Worm (Caenorhabditis elegans) whole organism, young adult: Measurements from ENCODE around the gene chca-1.
A peak's percentile ranks its signal among the peaks of the same experiment; 100 is the strongest.

Source experiments
- B0019.2 ChIP-seq: fragments of 200-800 bp; sonication (Bioruptor generic); conservative IDR thresholded peaks from 2 replicates; pipeline ENCODE4 v1.3.6; 2022; ENCODE audit warnings: missing genetic modification reagents, missing genetic modification characterization, missing compliant biosample characterization
- B0261.1 ChIP-seq: sonication (generic microtip); optimal IDR thresholded peaks from 2 replicates; lab custom pipeline; 2016; ENCODE audit warnings: mild to moderate bottlenecking, missing genetic modification characterization, moderate library complexity, missing compliant biosample characterization
- C17E4.6 ChIP-seq: fragments of 200-800 bp; sonication (Bioruptor generic); IDR thresholded peaks from 2 replicates; pipeline ENCODE4 v1.3.6; 2022; ENCODE audit warnings: missing genetic modification reagents, missing genetic modification characterization, missing compliant biosample characterization
- K11D2.4 ChIP-seq: fragments of 200-800 bp; sonication (Bioruptor generic); IDR thresholded peaks from 2 replicates; pipeline ENCODE4 v1.3.6; 2022; ENCODE audit warnings: missing genetic modification reagents, missing genetic modification characterization, missing compliant biosample characterization
- Y53G8AR.9 ChIP-seq: fragments of 200-800 bp; sonication (Bioruptor generic); conservative IDR thresholded peaks from 2 replicates; pipeline ENCODE4 v1.3.6; 2022; ENCODE audit warnings: missing genetic modification reagents, missing genetic modification characterization, missing compliant biosample characterization
- Y79H2A.3 ChIP-seq: fragments of 200-800 bp; sonication (Bioruptor generic); conservative IDR thresholded peaks from 2 replicates; pipeline ENCODE4 v1.3.6; 2022; ENCODE audit warnings: missing genetic modification reagents, missing genetic modification characterization, missing compliant biosample characterization
- ama-1 ChIP-seq, 3 experiments: fragments of 150-350 bp in 1 of 3; sonication (generic microtip) in 2 of 3; optimal IDR thresholded peaks; 2 replicates each; lab custom pipeline; 2014 to 2018; ENCODE audit warnings: missing biosample characterization in 2 of 3, missing genetic modification characterization in 2 of 3, missing genetic modification reagents in 2 of 3
- aptf-3 ChIP-seq: fragments of 200-800 bp; sonication (Bioruptor generic); IDR thresholded peaks from 2 replicates; pipeline ENCODE4 v1.3.6; 2022; ENCODE audit warnings: missing genetic modification characterization, missing compliant biosample characterization
- bed-2 ChIP-seq: fragments of 200-800 bp; sonication (Bioruptor generic); IDR thresholded peaks from 2 replicates; pipeline ENCODE4 v1.3.6; 2022; ENCODE audit warnings: missing genetic modification reagents, missing genetic modification characterization, missing compliant biosample characterization
- cebp-2 ChIP-seq: fragments of 200-800 bp; sonication (Bioruptor generic); IDR thresholded peaks from 2 replicates; pipeline ENCODE4 v1.3.6; 2022; ENCODE audit warnings: missing genetic modification characterization, missing compliant biosample characterization
- ceh-91 ChIP-seq: fragments of 200-800 bp; sonication (Bioruptor generic); IDR thresholded peaks from 2 replicates; pipeline ENCODE4 v1.3.6; 2022; ENCODE audit warnings: missing genetic modification reagents, missing genetic modification characterization, missing compliant biosample characterization
- chd-7 ChIP-seq: sonication (generic microtip); optimal IDR thresholded peaks from 2 replicates; lab custom pipeline; 2016; ENCODE audit warnings: mild to moderate bottlenecking, missing genetic modification characterization, moderate library complexity, missing compliant biosample characterization
- die-1 ChIP-seq: sonication (generic microtip); optimal IDR thresholded peaks from 2 replicates; lab custom pipeline; 2016; ENCODE audit warnings: missing genotype, mild to moderate bottlenecking, missing genetic modification characterization, missing compliant biosample characterization
- efl-1 ChIP-seq: fragments of 150-350 bp; optimal IDR thresholded peaks from 2 replicates; lab custom pipeline; 2014; ENCODE audit warnings: missing biosample characterization, missing genetic modification reagents, missing genetic modification characterization
- egrh-3 ChIP-seq: fragments of 200-800 bp; sonication (Bioruptor generic); IDR thresholded peaks from 2 replicates; pipeline ENCODE4 v1.3.6; 2022; ENCODE audit warnings: missing genetic modification reagents, missing genetic modification characterization, missing compliant biosample characterization
- ekl-4 ChIP-seq: fragments of 200-800 bp; sonication (Bioruptor generic); IDR thresholded peaks from 2 replicates; pipeline ENCODE4 v1.3.6; 2022; ENCODE audit warnings: missing genetic modification reagents, missing genetic modification characterization, missing compliant biosample characterization
- him-1 ChIP-seq: sonication (generic microtip); optimal IDR thresholded peaks from 2 replicates; lab custom pipeline; 2016; ENCODE audit warnings: missing genotype, missing genetic modification reagents, missing genetic modification characterization, missing compliant biosample characterization
- hlh-26 ChIP-seq: fragments of 200-800 bp; sonication (Bioruptor generic); conservative IDR thresholded peaks from 2 replicates; pipeline ENCODE4 v1.3.6; 2022; ENCODE audit warnings: missing genetic modification reagents, missing genetic modification characterization, missing compliant biosample characterization
- hmg-20 ChIP-seq: fragments of 200-800 bp; sonication (Bioruptor generic); IDR thresholded peaks from 2 replicates; pipeline ENCODE4 v1.3.6; 2022; ENCODE audit warnings: missing genetic modification reagents, missing genetic modification characterization, missing compliant biosample characterization
- hsf-1 ChIP-seq: fragments of 200-800 bp; sonication (Bioruptor generic); IDR thresholded peaks from 2 replicates; pipeline ENCODE4 v1.3.6; 2022; ENCODE audit warnings: missing genetic modification reagents, missing genetic modification characterization, missing compliant biosample characterization
- let-526 ChIP-seq: fragments of 200-800 bp; sonication (Bioruptor generic); IDR thresholded peaks from 2 replicates; pipeline ENCODE4 v1.3.6; 2022; ENCODE audit warnings: missing genetic modification reagents, missing genetic modification characterization, missing compliant biosample characterization
- lsy-27 ChIP-seq: sonication (generic microtip); optimal IDR thresholded peaks from 2 replicates; lab custom pipeline; 2017; ENCODE audit warnings: missing genetic modification characterization, mild to moderate bottlenecking, missing compliant biosample characterization, antibody characterized with exemption, missing genotype, borderline replicate concordance; ENCODE audit not compliant: insufficient read depth
- madf-10 ChIP-seq: sonication (generic microtip); optimal IDR thresholded peaks from 2 replicates; lab custom pipeline; 2016; ENCODE audit warnings: mild to moderate bottlenecking, missing genetic modification characterization, missing compliant biosample characterization
- madf-3 ChIP-seq: fragments of 200-800 bp; sonication (Bioruptor generic); IDR thresholded peaks from 2 replicates; pipeline ENCODE4 v1.3.6; 2022; ENCODE audit warnings: missing genetic modification reagents, missing genetic modification characterization, missing compliant biosample characterization
- nfya-2 ChIP-seq: fragments of 200-800 bp; sonication (Bioruptor generic); IDR thresholded peaks from 2 replicates; pipeline ENCODE4 v1.3.6; 2022; ENCODE audit warnings: missing genetic modification reagents, missing genetic modification characterization, missing compliant biosample characterization
- nhr-80 ChIP-seq: sonication (generic microtip); optimal IDR thresholded peaks from 2 replicates; lab custom pipeline; 2016; ENCODE audit warnings: missing genetic modification characterization, missing compliant biosample characterization
- pbrm-1 ChIP-seq: fragments of 200-800 bp; sonication (Bioruptor generic); IDR thresholded peaks from 2 replicates; pipeline ENCODE4 v1.3.6; 2022; ENCODE audit warnings: missing genetic modification reagents, missing genetic modification characterization, missing compliant biosample characterization
- repo-1 ChIP-seq: sonication (generic microtip); optimal IDR thresholded peaks from 2 replicates; lab custom pipeline; 2017; ENCODE audit warnings: mild to moderate bottlenecking, missing genetic modification characterization, missing compliant biosample characterization
- sdz-38 ChIP-seq: sonication (generic microtip); optimal IDR thresholded peaks from 2 replicates; lab custom pipeline; 2016; ENCODE audit warnings: missing genotype, missing genetic modification characterization, missing compliant biosample characterization
- sptf-2 ChIP-seq: fragments of 200-800 bp; sonication (Bioruptor generic); optimal IDR thresholded peaks from 2 replicates; lab custom pipeline; 2018; ENCODE audit warnings: mild to moderate bottlenecking, missing genetic modification characterization, missing compliant biosample characterization
- tbp1 ChIP-seq: fragments of 200-800 bp; sonication (Bioruptor generic); optimal IDR thresholded peaks from 2 replicates; lab custom pipeline; 2018; ENCODE audit warnings: mild to moderate bottlenecking, missing genetic modification characterization, missing compliant biosample characterization
- unc-62 ChIP-seq: fragments of 150-350 bp; optimal IDR thresholded peaks from 2 replicates; lab custom pipeline; 2014; ENCODE audit warnings: missing biosample characterization, missing genetic modification reagents, missing genetic modification characterization
- xnd-1 ChIP-seq: sonication (generic microtip); optimal IDR thresholded peaks from 2 replicates; lab custom pipeline; 2016; ENCODE audit warnings: missing genotype, missing genetic modification reagents, missing genetic modification characterization, missing compliant biosample characterization
- ztf-25 ChIP-seq: fragments of 200-800 bp; sonication (Bioruptor generic); IDR thresholded peaks from 2 replicates; pipeline ENCODE4 v1.3.6; 2022; ENCODE audit warnings: missing genetic modification reagents, missing genetic modification characterization, missing compliant biosample characterization

The chca-1 gene

ce11 chrIV:9648682-9649081, 2.5 kb upstream of the chca-1 start, which contains the start of gene srm-3:
Gene srm-3, plus strand, starts transcription at chrIV:9648982.
- no peak for TF ChIP-seq let-526 (GFP tag; lab: Robert Waterston, UW)
- TF ChIP-seq bed-2 (GFP tag; lab: Robert Waterston, UW) = no peak
- TF ChIP-seq cebp-2 (GFP tag; lab: Robert Waterston, UW) = no peak
- no peak for TF ChIP-seq ama-1 (optimal IDR thresholded peaks at IDR 0.05; lab: Kevin White, UChicago)
- no peak for TF ChIP-seq ama-1 (GFP tag; optimal IDR thresholded peaks at IDR 0.05; lab: Kevin White, UChicago)
- no peak for TF ChIP-seq repo-1
- no peak for TF ChIP-seq tbp1 (GFP tag; lab: Kevin White, UChicago)
- TF ChIP-seq nhr-80 (tag; lab: Kevin White, UChicago) = no peak

- no peak for TF ChIP-seq egrh-3 (GFP tag; lab: Robert Waterston, UW)
- TF ChIP-seq nhr-80 (tag; lab: Kevin White, UChicago) = peak; percentile 1
- TF ChIP-seq, all 124 proteins: peak for 1
Measured at ce11 chrIV:9653184-9653583, 2.0 kb downstream of the chca-1 start, which contains the start of gene F58G6.3. Gene F58G6.3, plus strand, starts transcription at chrIV:9653535.

- TF ChIP-seq sptf-2 (GFP tag; lab: Kevin White, UChicago) = no peak
- no peak for TF ChIP-seq him-1 (tag; lab: Kevin White, UChicago)
- TF ChIP-seq bed-2 (GFP tag; lab: Robert Waterston, UW) = no peak
- TF ChIP-seq C17E4.6 = no peak
- TF ChIP-seq sdz-38 = no peak
Measured at ce11 chrIV:9654017-9654416, 2.8 kb downstream of the chca-1 start, which contains the start of gene F58G6.7. Gene F58G6.7, plus strand, starts transcription at chrIV:9654317.

- no peak for TF ChIP-seq lsy-27 (tag; lab: Kevin White, UChicago)
- TF ChIP-seq B0019.2 = no peak
- TF ChIP-seq ceh-91 = no peak
- no peak for TF ChIP-seq B0261.1
- no peak for TF ChIP-seq madf-10 (tag; lab: Kevin White, UChicago)
Measured at ce11 chrIV:9655556-9655955, 4.4 kb downstream of the chca-1 start.

ce11 chrIV:9657753-9658152, 6.6 kb downstream of the chca-1 start, which contains the start of gene acc-1:
Gene acc-1, plus strand, starts transcription at chrIV:9658053.
- no peak for TF ChIP-seq unc-62 (GFP tag; lab: Kevin White, UChicago)
- no peak for TF ChIP-seq hsf-1 (GFP tag; lab: Robert Waterston, UW)
- no peak for TF ChIP-seq C17E4.6
- TF ChIP-seq K11D2.4 (GFP tag; lab: Robert Waterston, UW) = no peak
- TF ChIP-seq sdz-38 = no peak
- TF ChIP-seq, all 124 proteins: peak for 0

ce11 chrIV:9659999-9660398, 8.8 kb downstream of the chca-1 start:
- TF ChIP-seq pbrm-1 (GFP tag; lab: Robert Waterston, UW) (no peak), efl-1 (no peak), aptf-3 (no peak), cebp-2 (GFP tag; lab: Robert Waterston, UW) (no peak), Y79H2A.3 (GFP tag; lab: Robert Waterston, UW) (no peak), hlh-26 (GFP tag; lab: Robert Waterston, UW) (no peak), egrh-3 (GFP tag; lab: Robert Waterston, UW) (no peak), hmg-20 (GFP tag; lab: Robert Waterston, UW) (no peak), hsf-1 (GFP tag; lab: Robert Waterston, UW) (no peak), ztf-25 (GFP tag; lab: Robert Waterston, UW) (no peak), let-526 (GFP tag; lab: Robert Waterston, UW) (no peak), Y53G8AR.9 (no peak), nfya-2 (GFP tag; lab: Robert Waterston, UW) (no peak), xnd-1 (no peak), ama-1 (optimal IDR thresholded peaks at IDR 0.05; lab: Kevin White, UChicago) (no peak), ama-1 (GFP tag; optimal IDR thresholded peaks at IDR 0.05; lab: Kevin White, UChicago) (no peak), madf-3 (GFP tag; lab: Robert Waterston, UW) (no peak), die-1 (no peak), chd-7 (tag; lab: Kevin White, UChicago) (no peak), ekl-4 (no peak)
